Fruit fly (Drosophila melanogaster) whole organism, embryonic: Measurements from ENCODE around the gene Blm.

Experiments used
- Aef1 ChIP-seq: fragments of 200-800 bp; sonication (Bioruptor generic); IDR thresholded peaks from 3 replicates; pipeline ENCODE4 v1.3.6; 2022; ENCODE audit warnings: missing biosample characterization, missing genetic modification characterization
- Bgb ChIP-seq: fragments of 200-800 bp; sonication (Bioruptor generic); IDR thresholded peaks from 2 replicates; pipeline ENCODE4 v1.3.6; 2022; ENCODE audit warnings: missing biosample characterization, missing genetic modification characterization; ENCODE audit not compliant: partially characterized antibody
- Bteb2 ChIP-seq: fragments of 200-800 bp; sonication (Bioruptor generic); optimal IDR thresholded peaks from 2 replicates; lab custom pipeline; 2016; ENCODE audit warnings: missing biosample characterization, missing genetic modification characterization
- CG11696 ChIP-seq: fragments of 200-800 bp; sonication (Bioruptor generic); IDR thresholded peaks from 2 replicates; pipeline ENCODE4 v1.3.6; 2022; ENCODE audit warnings: missing biosample characterization, missing genetic modification characterization
- CG12104 ChIP-seq: fragments of 200-800 bp; sonication (Bioruptor generic); optimal IDR thresholded peaks from 3 replicates; lab custom pipeline; 2016; ENCODE audit warnings: missing biosample characterization, missing genetic modification characterization
- CG12155 ChIP-seq: fragments of 200-800 bp; sonication (Bioruptor generic); optimal IDR thresholded peaks from 3 replicates; lab custom pipeline; 2016; ENCODE audit warnings: missing biosample characterization, missing genetic modification characterization
- CG12391 ChIP-seq: fragments of 200-800 bp; sonication (Bioruptor generic); optimal IDR thresholded peaks from 3 replicates; lab custom pipeline; 2018; ENCODE audit warnings: missing biosample characterization, mild to moderate bottlenecking, missing genetic modification characterization, moderate library complexity
- CG13123 ChIP-seq: fragments of 200-800 bp; sonication (Bioruptor generic); optimal IDR thresholded peaks from 2 replicates; lab custom pipeline; 2016; ENCODE audit warnings: missing biosample characterization, missing genetic modification characterization
- CG14710 ChIP-seq: fragments of 200-800 bp; sonication (Bioruptor generic); optimal IDR thresholded peaks from 3 replicates; lab custom pipeline; 2019; ENCODE audit warnings: missing biosample characterization, mild to moderate bottlenecking, missing genetic modification characterization, moderate library complexity
- CG17829 ChIP-seq: fragments of 200-800 bp; optimal IDR thresholded peaks from 2 replicates; lab custom pipeline; 2019; ENCODE audit warnings: missing biosample characterization, mild to moderate bottlenecking, missing genetic modification characterization, moderate library complexity
- CG18262 ChIP-seq: fragments of 200-800 bp; optimal IDR thresholded peaks from 3 replicates; lab custom pipeline; 2019; ENCODE audit warnings: missing biosample characterization, mild to moderate bottlenecking, missing genetic modification characterization, moderate library complexity
- CG18476 ChIP-seq: fragments of 200-800 bp; sonication (Bioruptor generic); optimal IDR thresholded peaks from 2 replicates; lab custom pipeline; 2016; ENCODE audit warnings: missing biosample characterization, mild to moderate bottlenecking, missing genetic modification characterization
- CG3065 ChIP-seq: fragments of 200-800 bp; sonication (Bioruptor generic); optimal IDR thresholded peaks from 2 replicates; lab custom pipeline; 2016; ENCODE audit warnings: missing biosample characterization, missing genetic modification characterization
- CG32532 ChIP-seq: fragments of 200-800 bp; sonication (Bioruptor generic); IDR thresholded peaks from 2 replicates; pipeline ENCODE4 v1.3.6; 2022; ENCODE audit warnings: missing biosample characterization, missing genetic modification characterization
- CG4404 ChIP-seq: fragments of 200-800 bp; sonication (Bioruptor generic); IDR thresholded peaks from 2 replicates; pipeline ENCODE4 v1.3.6; 2022; ENCODE audit warnings: missing biosample characterization, missing genetic modification characterization
- CG4730 ChIP-seq: fragments of 200-800 bp; sonication (Bioruptor generic); IDR thresholded peaks from 2 replicates; pipeline ENCODE4 v1.3.6; 2022; ENCODE audit warnings: missing biosample characterization, missing genetic modification characterization
- CG7839 ChIP-seq: fragments of 200-800 bp; sonication (Bioruptor generic); optimal IDR thresholded peaks from 3 replicates; lab custom pipeline; 2018; ENCODE audit warnings: missing biosample characterization, mild to moderate bottlenecking, missing genetic modification characterization, moderate library complexity
- CkIIα-i1 ChIP-seq: fragments of 200-800 bp; sonication (Bioruptor generic); IDR thresholded peaks from 2 replicates; pipeline ENCODE4 v1.3.6; 2022; ENCODE audit warnings: missing biosample characterization, missing genetic modification characterization
- Dfd ChIP-seq, 2 experiments: fragments of >200 bp; optimal IDR thresholded peaks; 2 replicates each; lab custom pipeline; 2017; ENCODE audit warnings: missing biosample characterization in 2 of 2, missing genetic modification characterization in 2 of 2
- Dll ChIP-seq: fragments of 200-800 bp; sonication (Bioruptor generic); IDR thresholded peaks from 4 replicates; pipeline ENCODE4 v1.3.6; 2022; ENCODE audit warnings: missing biosample characterization, missing genetic modification characterization; ENCODE audit not compliant: partially characterized antibody
- Doc2 ChIP-seq: fragments of 200-800 bp; sonication (Bioruptor generic); IDR thresholded peaks from 2 replicates; pipeline ENCODE4 v1.3.6; 2022; ENCODE audit warnings: missing biosample characterization, missing genetic modification characterization
- Elba2 ChIP-seq: fragments of 200-800 bp; sonication (Bioruptor generic); optimal IDR thresholded peaks from 3 replicates; lab custom pipeline; 2016; ENCODE audit warnings: missing biosample characterization, missing genetic modification characterization
- Fer3 ChIP-seq: fragments of 200-800 bp; sonication (Bioruptor generic); optimal IDR thresholded peaks from 2 replicates; lab custom pipeline; 2018; ENCODE audit warnings: missing biosample characterization, mild to moderate bottlenecking, missing genetic modification characterization, moderate library complexity
- Gug ChIP-seq: fragments of 200-800 bp; sonication (Bioruptor generic); IDR thresholded peaks from 4 replicates; pipeline ENCODE4 v1.3.6; 2022; ENCODE audit warnings: missing biosample characterization, missing genetic modification characterization
- HmgD ChIP-seq: fragments of 200-800 bp; sonication (Bioruptor generic); optimal IDR thresholded peaks from 3 replicates; lab custom pipeline; 2016; ENCODE audit warnings: missing biosample characterization, missing genetic modification characterization
- Hmr ChIP-seq: fragments of 200-800 bp; sonication (Bioruptor generic); optimal IDR thresholded peaks from 3 replicates; lab custom pipeline; 2017; ENCODE audit warnings: mild to moderate bottlenecking, missing biosample characterization, missing genetic modification reagents, missing genetic modification characterization
- Jarid2 ChIP-seq: fragments of 200-800 bp; sonication (Bioruptor generic); optimal IDR thresholded peaks from 3 replicates; lab custom pipeline; 2017; ENCODE audit warnings: mild to moderate bottlenecking, missing biosample characterization, missing genetic modification reagents, missing genetic modification characterization
- NFAT ChIP-seq: fragments of 200-800 bp; sonication (Bioruptor generic); IDR thresholded peaks from 2 replicates; pipeline ENCODE4 v1.3.6; 2022; ENCODE audit warnings: missing biosample characterization, missing genetic modification characterization
- Nf-YB ChIP-seq: fragments of 200-800 bp; sonication (Bioruptor generic); optimal IDR thresholded peaks from 3 replicates; lab custom pipeline; 2019; ENCODE audit warnings: missing biosample characterization, mild to moderate bottlenecking, missing genetic modification characterization, moderate library complexity
- NfI ChIP-seq: fragments of 200-800 bp; sonication (Bioruptor generic); optimal IDR thresholded peaks from 3 replicates; lab custom pipeline; 2018; ENCODE audit warnings: missing biosample characterization, mild to moderate bottlenecking, missing genetic modification characterization, moderate library complexity
- Opbp ChIP-seq: fragments of 200-800 bp; sonication (Bioruptor generic); IDR thresholded peaks from 3 replicates; pipeline ENCODE4 v1.3.6; 2022; ENCODE audit warnings: missing biosample characterization, missing genetic modification characterization; ENCODE audit not compliant: partially characterized antibody
- Optix ChIP-seq: fragments of 200-800 bp; sonication (Bioruptor generic); IDR thresholded peaks from 3 replicates; pipeline ENCODE4 v1.3.6; 2022; ENCODE audit warnings: missing biosample characterization, missing genetic modification characterization
- Pdp1 ChIP-seq, 2 experiments: fragments of 200-800 bp; sonication (Bioruptor generic); optimal IDR thresholded peaks; 3 replicates each; lab custom pipeline; 2016; ENCODE audit warnings: missing biosample characterization in 2 of 2, missing genetic modification characterization in 2 of 2, mild to moderate bottlenecking in 1 of 2, moderate library complexity in 1 of 2
- Xbp1 ChIP-seq: fragments of 200-800 bp; sonication (Bioruptor generic); optimal IDR thresholded peaks from 3 replicates; lab custom pipeline; 2016; ENCODE audit warnings: missing biosample characterization, mild to moderate bottlenecking, missing genetic modification characterization
- Xrp1 ChIP-seq: fragments of 200-800 bp; sonication (Bioruptor generic); IDR thresholded peaks from 2 replicates; pipeline ENCODE4 v1.3.6; 2022; ENCODE audit warnings: missing biosample characterization, missing genetic modification characterization
- ac ChIP-seq: fragments of 200-800 bp; sonication (Bioruptor generic); optimal IDR thresholded peaks from 3 replicates; lab custom pipeline; 2017; ENCODE audit warnings: missing biosample characterization, mild to moderate bottlenecking, missing genetic modification characterization
- ash1 ChIP-seq: fragments of 200-800 bp; sonication (Bioruptor generic); optimal IDR thresholded peaks from 2 replicates; lab custom pipeline; 2018; ENCODE audit warnings: missing biosample characterization, mild to moderate bottlenecking, missing genetic modification characterization
- dan ChIP-seq: fragments of 200-800 bp; sonication (Bioruptor generic); IDR thresholded peaks from 2 replicates; pipeline ENCODE4 v1.3.6; 2022; ENCODE audit warnings: missing biosample characterization, missing genetic modification characterization
- dysf ChIP-seq: fragments of 200-800 bp; sonication (Bioruptor generic); IDR thresholded peaks from 3 replicates; pipeline ENCODE4 v1.3.6; 2022; ENCODE audit warnings: missing biosample characterization, missing genetic modification characterization
- fd3F ChIP-seq: fragments of 200-800 bp; sonication (Bioruptor generic); optimal IDR thresholded peaks from 2 replicates; lab custom pipeline; 2018; ENCODE audit warnings: missing biosample characterization, mild to moderate bottlenecking, missing genetic modification characterization, moderate library complexity
- fru ChIP-seq: fragments of >200 bp; optimal IDR thresholded peaks from 2 replicates; lab custom pipeline; 2017
- gfzf ChIP-seq: fragments of 200-800 bp; sonication (Bioruptor generic); optimal IDR thresholded peaks from 2 replicates; lab custom pipeline; 2016; ENCODE audit warnings: missing biosample characterization, mild to moderate bottlenecking, missing genetic modification characterization, moderate library complexity
- gro ChIP-seq: fragments of 200-800 bp; sonication (Bioruptor generic); optimal IDR thresholded peaks from 2 replicates; lab custom pipeline; 2016; ENCODE audit warnings: missing biosample characterization, missing genetic modification characterization
- mld ChIP-seq: fragments of 200-800 bp; sonication (Bioruptor generic); IDR thresholded peaks from 3 replicates; pipeline ENCODE4 v1.3.6; 2022; ENCODE audit warnings: missing biosample characterization, missing genetic modification characterization; ENCODE audit not compliant: partially characterized antibody
- nom ChIP-seq: fragments of 200-800 bp; sonication (Bioruptor generic); optimal IDR thresholded peaks from 2 replicates; lab custom pipeline; 2017; ENCODE audit warnings: missing biosample characterization, missing genetic modification characterization, mild to moderate bottlenecking, moderate library complexity, missing genetic modification reagents
- pb ChIP-seq: fragments of 200-800 bp; sonication (Bioruptor generic); optimal IDR thresholded peaks from 3 replicates; lab custom pipeline; 2016; ENCODE audit warnings: missing biosample characterization, missing genetic modification characterization
- pho ChIP-seq: fragments of 200-800 bp; sonication (Bioruptor generic); optimal IDR thresholded peaks from 2 replicates; lab custom pipeline; 2016; ENCODE audit warnings: missing biosample characterization, missing genetic modification characterization
- row ChIP-seq: fragments of 200-800 bp; sonication (Bioruptor generic); IDR thresholded peaks from 3 replicates; pipeline ENCODE4 v1.3.6; 2022; ENCODE audit warnings: missing biosample characterization, missing genetic modification characterization
- sim ChIP-seq: fragments of 200-800 bp; sonication (Bioruptor generic); IDR thresholded peaks from 2 replicates; pipeline ENCODE4 v1.3.6; 2022; ENCODE audit warnings: missing biosample characterization, missing genetic modification characterization
- so ChIP-seq: fragments of 200-800 bp; sonication (Bioruptor generic); IDR thresholded peaks from 3 replicates; pipeline ENCODE4 v1.3.6; 2022; ENCODE audit warnings: missing biosample characterization, missing genetic modification characterization
- tna ChIP-seq: fragments of 200-800 bp; sonication (Bioruptor generic); IDR thresholded peaks from 2 replicates; pipeline ENCODE4 v1.3.6; 2022; ENCODE audit warnings: missing biosample characterization, missing genetic modification characterization; ENCODE audit not compliant: partially characterized antibody
- zen ChIP-seq: fragments of 200-800 bp; sonication (Bioruptor generic); optimal IDR thresholded peaks from 3 replicates; lab custom pipeline; 2018; ENCODE audit warnings: missing biosample characterization, mild to moderate bottlenecking, missing genetic modification characterization, moderate library complexity

Blm gene

DNA sequence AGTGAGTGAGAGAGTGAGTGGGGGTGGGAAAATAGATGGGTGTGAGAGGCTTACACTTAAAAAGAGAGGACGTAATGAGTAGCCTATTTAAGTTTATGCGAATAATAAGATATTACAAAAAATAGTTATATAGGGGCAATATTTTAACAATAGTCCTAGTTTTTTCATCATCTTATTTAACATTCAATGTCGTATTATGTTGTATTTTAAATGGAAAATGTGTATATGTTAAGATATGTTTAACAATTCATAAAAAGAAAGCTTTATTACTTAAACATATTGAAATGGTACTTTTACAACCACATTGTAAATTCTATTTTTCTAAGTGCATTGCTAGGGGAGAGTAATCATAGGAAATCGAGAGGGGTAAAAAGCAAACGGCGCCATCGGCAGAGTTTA lies 32.4 kb upstream of the Blm start (continued):
- no peak for TF ChIP-seq Dll (GFP tag; lab: Robert Waterston, UW)
- TF ChIP-seq NFAT (GFP tag; lab: Robert Waterston, UW): no peak
- TF ChIP-seq CG7839 (tag; lab: Kevin White, UChicago): peak; percentile 86
- TF ChIP-seq zen (tag; lab: Kevin White, UChicago): peak; percentile 47
- no peak for TF ChIP-seq Elba2 (GFP tag; lab: Kevin White, UChicago)
- peak; percentile 20 for TF ChIP-seq CG3065
- no peak for TF ChIP-seq ac (GFP tag; lab: Kevin White, UChicago)
- peak; percentile 89 for TF ChIP-seq CG12391 (tag; lab: Kevin White, UChicago)
- TF ChIP-seq CG12155 (GFP tag; lab: Kevin White, UChicago): peak; percentile 22
- peak; percentile 6 for TF ChIP-seq CG13123 (GFP tag; lab: Kevin White, UChicago)
- no peak for TF ChIP-seq Opbp
- TF ChIP-seq Hmr (GFP tag; lab: Kevin White, UChicago): peak; percentile 84
- no peak; the same call in 1 of the 2 replicates for TF ChIP-seq dan (GFP tag; lab: Robert Waterston, UW)
- peak; percentile 63 for TF ChIP-seq Nf-YB (GFP tag; lab: Kevin White, UChicago)
- peak; percentile 45; the same call in 1 of the 3 replicates for TF ChIP-seq Aef1
- no peak for TF ChIP-seq mld (GFP tag; lab: Robert Waterston, UW)
- TF ChIP-seq CG11696 (GFP tag; lab: Robert Waterston, UW): no peak
- TF ChIP-seq gfzf (GFP tag; lab: Kevin White, UChicago): no peak
- TF ChIP-seq Xbp1 (GFP tag; lab: Kevin White, UChicago): peak; percentile 70
- peak; percentile 25 for TF ChIP-seq Bteb2
- TF ChIP-seq Doc2 (GFP tag; lab: Robert Waterston, UW): no peak
- no peak for TF ChIP-seq CG32532 (GFP tag; lab: Robert Waterston, UW)
- no peak for TF ChIP-seq fru (lab: Kevin White, UChicago)
- TF ChIP-seq Gug (GFP tag; lab: Robert Waterston, UW): no peak
- peak; percentile 41 for TF ChIP-seq CG18476 (GFP tag; lab: Kevin White, UChicago)
- TF ChIP-seq Jarid2 (GFP tag; lab: Kevin White, UChicago): no peak
- TF ChIP-seq nom: no peak
- peak; percentile 41 for TF ChIP-seq NfI (GFP tag; lab: Kevin White, UChicago)
- TF ChIP-seq HmgD (GFP tag; lab: Kevin White, UChicago): no peak
- TF ChIP-seq CkIIα-i1: no peak
- no peak for TF ChIP-seq CG4730 (GFP tag; lab: Robert Waterston, UW)
- peak; percentile 82 for TF ChIP-seq Fer3 (tag; lab: Kevin White, UChicago)
- no peak for TF ChIP-seq gro (GFP tag; lab: Kevin White, UChicago)
- peak; percentile 87 for TF ChIP-seq CG18262 (tag; lab: Kevin White, UChicago)
- no peak for TF ChIP-seq so (GFP tag; lab: Robert Waterston, UW)
- TF ChIP-seq sim (GFP tag; lab: Robert Waterston, UW): no peak
- TF ChIP-seq tna (GFP tag; lab: Robert Waterston, UW): no peak
- TF ChIP-seq row (GFP tag; lab: Robert Waterston, UW): peak; percentile 77
- no peak for TF ChIP-seq Optix (GFP tag; lab: Robert Waterston, UW)
- peak; percentile 61 for TF ChIP-seq CG12104 (GFP tag; lab: Kevin White, UChicago)
- no peak for TF ChIP-seq ash1 (GFP tag; lab: Kevin White, UChicago)
- peak; percentile 73; the same call in 1 of the 2 replicates for TF ChIP-seq Xrp1 (GFP tag; lab: Robert Waterston, UW)
- TF ChIP-seq fd3F: peak; percentile 66
- peak; percentile 72 for TF ChIP-seq dysf (GFP tag; lab: Robert Waterston, UW)
- peak; percentile 83 for TF ChIP-seq CG14710 (tag; lab: Kevin White, UChicago)
- peak; percentile 83 for TF ChIP-seq CG17829 (tag; lab: Kevin White, UChicago)
- peak; percentile 39; the same call in 1 of the 2 replicates for TF ChIP-seq CG4404 (GFP tag; lab: Robert Waterston, UW)
- no peak for TF ChIP-seq Bgb (GFP tag; lab: Robert Waterston, UW)
- TF ChIP-seq Pdp1 (GFP tag; optimal IDR thresholded peaks at IDR 0.05; lab: Kevin White, UChicago): peak; percentile 6 to 37
- no peak for TF ChIP-seq Dfd (GFP tag; optimal IDR thresholded peaks at IDR 0.05; lab: Kevin White, UChicago)
- TF ChIP-seq pho (GFP tag; lab: Kevin White, UChicago): peak; percentile 5
- TF ChIP-seq pb (GFP tag; lab: Kevin White, UChicago): no peak
